Fruit fly (Drosophila melanogaster): ENCODE data around the gene Dhc1.

dm6 chr3R:9644620-9645019 lies 29.8 kb downstream of the Dhc1 start:
- TF ChIP-seq CG15710 (tag; optimal IDR thresholded peaks at IDR 0.05) = no peak
- TF ChIP-seq gl (tag; optimal IDR thresholded peaks at IDR 0.05) = no peak

All from whole organism, pupa.